Worm (Caenorhabditis elegans): ENCODE measurements around the gene fbxa-113.

- TF ChIP-seq ama-1 (optimal IDR thresholded peaks at IDR 0.05), result no peak
- no peak for TF ChIP-seq B0310.2 (tag; optimal IDR thresholded peaks at IDR 0.05)
- TF ChIP-seq F13C5.2 (tag; optimal IDR thresholded peaks at IDR 0.05), result no peak
- no peak for TF ChIP-seq tra-4 (tag; optimal IDR thresholded peaks at IDR 0.05)
- TF ChIP-seq ceh-13 (GFP tag; optimal IDR thresholded peaks at IDR 0.05), result no peak
Measured at ce11 chrV:20161781-20162289, 41.4 kb upstream of the fbxa-113 start.

Data from whole organism, early embryonic.